Worm (Caenorhabditis elegans): ENCODE data around the gene Y57G11C.8.

The Y57G11C.8 gene

ce11 chrIV:14766382-14766781, 15.3 kb upstream of the Y57G11C.8 start, which contains the start of gene vti-1:
TSS of gene vti-1 (minus strand) at chrIV:14766665.
- TF ChIP-seq zag-1 (tag; optimal IDR thresholded peaks at IDR 0.05): no peak
- TF ChIP-seq lin-13 (GFP tag; optimal IDR thresholded peaks at IDR 0.05): no peak
- TF ChIP-seq fos-1 (tag; optimal IDR thresholded peaks at IDR 0.05): no peak
- no peak for TF ChIP-seq nhr-21 (tag; optimal IDR thresholded peaks at IDR 0.05)
- no peak for TF ChIP-seq lsy-2 (tag; optimal IDR thresholded peaks at IDR 0.05)
- no peak for TF ChIP-seq nhr-129 (tag; optimal IDR thresholded peaks at IDR 0.05)
- no peak for TF ChIP-seq elt-3 (tag; optimal IDR thresholded peaks at IDR 0.05)
- no peak for TF ChIP-seq nhr-237 (tag; optimal IDR thresholded peaks at IDR 0.05)
- no peak for TF ChIP-seq nhr-6 (tag; optimal IDR thresholded peaks at IDR 0.05)
- TF ChIP-seq blmp-1 (tag; optimal IDR thresholded peaks at IDR 0.05; ENCODE audit: insufficient read depth): no peak
- TF ChIP-seq unc-62 (GFP tag; optimal IDR thresholded peaks at IDR 0.05): no peak
- no peak for TF ChIP-seq nhr-12 (tag; optimal IDR thresholded peaks at IDR 0.05)
- TF ChIP-seq sem-4 (tag; optimal IDR thresholded peaks at IDR 0.05): no peak
- TF ChIP-seq ceh-82 (tag; optimal IDR thresholded peaks at IDR 0.05): no peak
- TF ChIP-seq nhr-11 (tag; optimal IDR thresholded peaks at IDR 0.05): no peak
- TF ChIP-seq lin-39 (tag; optimal IDR thresholded peaks at IDR 0.05): no peak

DNA sequence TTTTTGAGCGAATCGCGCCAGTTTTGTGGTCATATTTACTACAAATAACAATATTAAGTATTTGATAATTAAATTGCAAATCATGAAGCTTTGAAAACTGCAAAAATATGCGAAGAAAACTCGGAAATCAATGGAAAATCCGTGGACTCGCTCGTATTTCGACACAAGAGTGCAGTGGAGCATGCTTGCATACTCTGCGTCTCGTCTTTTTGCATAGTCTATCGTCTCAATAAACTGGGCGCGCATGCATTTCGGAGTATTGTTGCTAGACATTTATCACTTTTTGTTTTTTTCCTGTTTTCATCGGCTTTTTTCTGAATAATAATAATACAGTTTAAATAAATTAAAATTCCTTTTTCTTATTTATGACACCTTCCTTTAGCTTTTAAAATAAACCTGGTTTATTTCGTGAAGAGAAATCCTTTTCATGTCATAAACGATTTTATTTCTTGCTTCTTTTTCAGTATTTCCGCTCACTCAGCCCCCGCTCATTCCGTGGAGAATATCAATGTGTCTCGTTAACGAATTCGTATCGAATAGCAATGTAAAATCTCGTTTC, 13.9 kb upstream of the Y57G11C.8 start, which contains the start of the genes mrps-7 and Y57G11C.3:
Gene mrps-7, minus strand, starts transcription at position 38 of the 559 bp plus-strand sequence.
Gene Y57G11C.3, plus strand, starts transcription at position 509 of the 559 bp plus-strand sequence.
- TF ChIP-seq C34F6.9 (tag; optimal IDR thresholded peaks at IDR 0.05): peak; percentile 97
- no peak for TF ChIP-seq unc-39 (tag; optimal IDR thresholded peaks at IDR 0.05)
- TF ChIP-seq zag-1 (tag; optimal IDR thresholded peaks at IDR 0.05): peak; percentile 73
- TF ChIP-seq ztf-11 (tag; optimal IDR thresholded peaks at IDR 0.05): peak; percentile 55
- TF ChIP-seq lin-39 (tag; optimal IDR thresholded peaks at IDR 0.05): peak; percentile 82
- peak; percentile 68 for TF ChIP-seq fos-1 (tag; optimal IDR thresholded peaks at IDR 0.05)
- no peak for TF ChIP-seq elt-1 (tag; optimal IDR thresholded peaks at IDR 0.05)
- TF ChIP-seq sma-9 (GFP tag; optimal IDR thresholded peaks at IDR 0.05): peak; percentile 89
- no peak for TF ChIP-seq sma-9 (tag; optimal IDR thresholded peaks at IDR 0.05)
- peak; percentile 63 for TF ChIP-seq ceh-82 (tag; optimal IDR thresholded peaks at IDR 0.05)
- peak; percentile 99 for TF ChIP-seq unc-55 (GFP tag; optimal IDR thresholded peaks at IDR 0.05)
- TF ChIP-seq nhr-10 (tag; optimal IDR thresholded peaks at IDR 0.05): peak; percentile 47
- no peak for TF ChIP-seq ztf-1 (GFP tag; conservative IDR thresholded peaks at IDR 0.05)
- TF ChIP-seq egl-27 (tag; optimal IDR thresholded peaks at IDR 0.05): peak; percentile 86
- TF ChIP-seq nhr-237 (tag; optimal IDR thresholded peaks at IDR 0.05): no peak
- peak; percentile 91 to 95 for TF ChIP-seq lsy-2 (tag; optimal IDR thresholded peaks at IDR 0.05)
- TF ChIP-seq ama-1 (optimal IDR thresholded peaks at IDR 0.05): peak; percentile 72
- no peak for TF ChIP-seq aly-2 (tag; optimal IDR thresholded peaks at IDR 0.05)
- peak; percentile 86 for TF ChIP-seq ceh-16 (tag; optimal IDR thresholded peaks at IDR 0.05)
- no peak for TF ChIP-seq nhr-11 (tag; optimal IDR thresholded peaks at IDR 0.05)
- TF ChIP-seq lin-11 (tag; optimal IDR thresholded peaks at IDR 0.05): peak; percentile 91
- no peak for TF ChIP-seq unc-62 (GFP tag; optimal IDR thresholded peaks at IDR 0.05)
- no peak for TF ChIP-seq alr-1 (tag; optimal IDR thresholded peaks at IDR 0.05)
- TF ChIP-seq nhr-21 (tag; optimal IDR thresholded peaks at IDR 0.05): peak; percentile 93
- peak; percentile 96 for TF ChIP-seq R02D3.7 (tag; optimal IDR thresholded peaks at IDR 0.05)
- TF ChIP-seq F13H6.1 (tag; optimal IDR thresholded peaks at IDR 0.05): peak; percentile 88
- no peak for TF ChIP-seq mbf-1 (tag; optimal IDR thresholded peaks at IDR 0.05)
- TF ChIP-seq snpc-4 (tag; optimal IDR thresholded peaks at IDR 0.05): peak; percentile 83
- TF ChIP-seq Y55F3AM.14 (GFP tag; optimal IDR thresholded peaks at IDR 0.05): peak; percentile 14
- peak; percentile 90 for TF ChIP-seq nhr-6 (tag; optimal IDR thresholded peaks at IDR 0.05)
- TF ChIP-seq sem-4 (tag; optimal IDR thresholded peaks at IDR 0.05): peak; percentile 71
- no peak for TF ChIP-seq dmd-4 (tag; optimal IDR thresholded peaks at IDR 0.05)
- TF ChIP-seq mab-5 (tag; optimal IDR thresholded peaks at IDR 0.05): peak; percentile 91
- TF ChIP-seq gmeb-1 (tag; optimal IDR thresholded peaks at IDR 0.05): peak; percentile 91
- peak; percentile 93 for TF ChIP-seq sma-3 (GFP tag; optimal IDR thresholded peaks at IDR 0.05)
- peak; percentile 93 for TF ChIP-seq lin-13 (GFP tag; optimal IDR thresholded peaks at IDR 0.05)
- no peak for TF ChIP-seq peb-1 (tag; optimal IDR thresholded peaks at IDR 0.05)
- TF ChIP-seq blmp-1 (tag; optimal IDR thresholded peaks at IDR 0.05; ENCODE audit: insufficient read depth): peak; percentile 70
- peak; percentile 92 for TF ChIP-seq nhr-25 (tag; optimal IDR thresholded peaks at IDR 0.05)
- TF ChIP-seq nhr-129 (tag; optimal IDR thresholded peaks at IDR 0.05): peak; percentile 95
- peak; percentile 94 for TF ChIP-seq crh-2 (tag; optimal IDR thresholded peaks at IDR 0.05)
- peak; percentile 37 for TF ChIP-seq nhr-77 (tag; optimal IDR thresholded peaks at IDR 0.05)
- TF ChIP-seq ztf-4 (tag; optimal IDR thresholded peaks at IDR 0.05): peak; percentile 79
- TF ChIP-seq mdl-1 (tag; optimal IDR thresholded peaks at IDR 0.05): peak; percentile 70 to 78
